Fruit fly (Drosophila melanogaster) whole organism, larva: Measurements from ENCODE around the gene Sse.

ENCODE experiments used
- noc ChIP-seq: fragments of 200-800 bp; sonication (Bioruptor generic); optimal IDR thresholded peaks from 3 replicates; lab custom pipeline; 2019; ENCODE audit warnings: missing biosample characterization, mild to moderate bottlenecking, missing genetic modification characterization, moderate library complexity

Sse gene

DNA sequence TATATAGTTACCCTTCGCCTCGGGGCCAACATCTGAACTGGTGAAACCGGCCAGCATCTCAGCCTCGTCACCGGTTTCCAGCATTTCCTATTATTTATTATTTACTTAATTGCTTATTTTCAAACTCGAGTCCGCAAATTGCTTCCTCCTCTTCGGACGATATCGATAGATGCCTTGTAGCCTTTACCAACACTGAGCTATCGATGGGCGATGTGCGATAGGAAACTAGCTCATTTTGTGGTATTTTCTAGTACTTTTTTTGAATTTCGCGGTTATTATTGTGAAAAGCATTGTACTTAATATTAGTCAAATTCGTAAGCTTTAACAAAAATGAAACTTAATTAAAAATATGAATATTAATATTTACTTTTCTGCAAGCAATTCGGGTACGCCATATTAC lies at the start of gene Sse:
Sse (minus strand) TSS at position 177 of the 400 bp plus-strand sequence.
- TF ChIP-seq noc: no peak

DNA sequence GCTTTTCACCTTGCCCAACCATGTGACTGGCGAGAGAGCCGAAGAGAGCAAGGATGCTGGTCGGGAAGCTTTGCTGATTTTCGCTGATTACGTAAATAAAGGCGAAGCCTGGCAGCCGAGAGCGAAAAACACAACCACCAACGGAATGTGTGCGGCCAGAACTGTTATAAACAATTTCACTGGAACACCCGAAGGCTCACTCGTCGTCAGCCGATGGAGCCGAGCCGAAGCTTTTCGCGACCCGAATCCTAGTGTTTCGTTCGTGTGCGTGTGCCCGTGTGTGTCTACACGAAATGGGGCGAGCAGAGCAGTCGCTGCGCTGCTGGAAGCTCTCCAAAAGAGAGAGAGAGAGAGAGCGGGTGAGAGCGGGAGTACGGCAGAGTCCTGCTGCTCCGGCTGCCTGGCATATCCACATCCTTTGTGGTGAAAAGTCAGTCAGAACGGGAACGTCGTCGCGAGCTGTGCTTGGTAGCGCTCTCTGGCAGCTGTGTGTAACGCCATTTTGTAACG lies 29.0 kb upstream of the Sse start:
- no peak for TF ChIP-seq noc

DNA sequence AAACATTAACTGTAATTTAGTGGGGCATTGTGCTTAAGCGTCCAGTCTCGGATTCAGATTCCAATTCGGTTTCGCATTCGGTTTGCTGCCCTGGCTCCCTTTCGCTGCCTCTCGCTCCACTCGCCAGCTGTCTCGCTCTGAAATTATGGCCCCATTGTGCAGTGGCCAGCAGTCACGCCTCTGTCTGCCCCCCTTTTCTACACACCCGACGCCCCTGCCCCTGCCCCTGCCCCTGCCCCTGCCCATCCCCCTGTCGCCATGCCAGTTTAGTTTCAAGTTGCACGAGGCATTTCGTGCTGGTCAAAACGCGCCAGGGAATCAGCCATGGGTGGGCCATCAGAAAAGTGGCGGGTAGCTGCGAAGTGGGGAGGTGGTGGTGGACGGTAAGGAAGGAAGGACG lies 24.2 kb upstream of the Sse start:
- no peak for TF ChIP-seq noc

DNA sequence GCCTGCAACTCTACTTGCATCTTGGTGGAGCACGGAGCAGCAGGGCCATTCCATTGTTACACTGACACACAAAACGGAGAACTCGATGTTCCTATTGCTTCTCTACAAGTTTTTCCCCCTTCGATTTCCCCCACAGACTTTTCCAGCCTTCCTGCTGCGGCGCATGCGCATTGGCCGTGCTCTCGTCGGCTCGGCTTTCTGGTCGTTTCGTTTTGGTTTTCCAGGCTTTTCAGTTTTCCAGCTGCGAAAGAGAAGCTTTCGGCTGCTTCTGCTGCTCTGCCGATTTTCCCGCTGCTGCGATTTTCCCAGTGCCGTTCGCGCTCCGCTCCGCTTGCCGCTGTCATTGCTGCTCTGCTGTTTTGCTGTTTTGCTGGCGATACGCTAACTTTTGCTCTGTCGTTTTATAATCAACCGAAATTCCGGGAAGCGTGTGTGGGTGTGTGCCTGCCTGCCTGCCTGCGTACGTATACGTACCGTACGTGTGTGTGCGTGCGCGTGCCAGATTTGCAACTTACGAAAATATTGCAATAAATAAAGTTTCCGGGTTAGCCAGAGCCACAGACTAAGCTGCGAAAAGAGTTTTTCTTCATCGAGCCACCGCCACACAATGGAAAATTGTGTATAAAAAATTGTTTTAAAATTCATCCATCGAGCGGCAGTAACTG lies 16.3 kb upstream of the Sse start:
- TF ChIP-seq noc: no peak

DNA sequence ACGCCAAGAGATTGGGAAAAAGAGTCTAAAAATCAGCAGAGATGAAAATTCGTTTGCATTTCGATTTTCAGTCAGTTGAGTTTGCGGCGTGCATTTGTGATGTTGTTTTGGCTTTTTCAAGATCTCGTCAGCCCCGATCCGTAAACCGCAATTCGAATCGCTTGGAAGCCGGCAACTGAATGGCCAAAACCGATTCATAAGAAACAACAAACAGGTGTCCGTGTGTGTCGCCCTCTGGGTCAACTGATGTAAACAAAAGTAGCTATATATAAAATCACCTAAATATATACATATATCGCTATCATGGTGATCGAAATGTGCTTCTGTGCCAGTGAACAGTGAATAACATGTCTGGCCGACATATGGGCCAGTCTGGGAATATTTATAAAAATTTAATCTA lies 4.7 kb upstream of the Sse start:
- no peak for TF ChIP-seq noc

DNA sequence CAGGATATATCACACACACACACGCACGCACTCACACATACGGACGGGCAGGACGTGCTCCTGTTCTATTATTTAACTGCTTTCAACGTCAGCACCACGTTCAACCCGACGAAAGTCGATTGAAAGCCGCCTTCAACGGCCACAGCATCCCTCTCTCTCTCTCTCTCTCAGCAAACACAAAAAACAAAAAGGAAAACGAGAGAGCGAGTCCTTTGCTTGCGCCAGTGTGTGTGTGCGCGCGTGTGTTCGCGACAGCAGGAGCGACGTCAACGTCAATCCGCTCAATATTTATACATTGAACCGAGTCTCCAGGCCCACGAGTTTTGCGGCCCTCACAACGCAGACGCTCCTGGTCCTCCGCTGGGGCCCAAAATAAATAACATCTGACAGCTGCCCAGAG lies 3.4 kb upstream of the Sse start:
- no peak for TF ChIP-seq noc

DNA sequence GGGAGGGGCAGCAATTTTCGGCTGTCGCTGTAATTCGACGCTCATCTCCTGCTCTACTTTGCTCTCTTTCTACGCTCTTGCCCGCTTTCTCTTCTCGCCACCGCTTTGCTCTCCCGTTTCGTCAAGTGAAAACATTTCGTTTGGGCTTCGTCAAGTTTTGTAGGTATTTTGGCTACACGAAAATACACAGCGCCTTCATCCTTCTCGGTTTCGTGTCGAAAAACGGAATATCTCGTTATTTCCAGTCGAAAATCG lies 2.6 kb upstream of the Sse start:
- no peak for TF ChIP-seq noc

DNA sequence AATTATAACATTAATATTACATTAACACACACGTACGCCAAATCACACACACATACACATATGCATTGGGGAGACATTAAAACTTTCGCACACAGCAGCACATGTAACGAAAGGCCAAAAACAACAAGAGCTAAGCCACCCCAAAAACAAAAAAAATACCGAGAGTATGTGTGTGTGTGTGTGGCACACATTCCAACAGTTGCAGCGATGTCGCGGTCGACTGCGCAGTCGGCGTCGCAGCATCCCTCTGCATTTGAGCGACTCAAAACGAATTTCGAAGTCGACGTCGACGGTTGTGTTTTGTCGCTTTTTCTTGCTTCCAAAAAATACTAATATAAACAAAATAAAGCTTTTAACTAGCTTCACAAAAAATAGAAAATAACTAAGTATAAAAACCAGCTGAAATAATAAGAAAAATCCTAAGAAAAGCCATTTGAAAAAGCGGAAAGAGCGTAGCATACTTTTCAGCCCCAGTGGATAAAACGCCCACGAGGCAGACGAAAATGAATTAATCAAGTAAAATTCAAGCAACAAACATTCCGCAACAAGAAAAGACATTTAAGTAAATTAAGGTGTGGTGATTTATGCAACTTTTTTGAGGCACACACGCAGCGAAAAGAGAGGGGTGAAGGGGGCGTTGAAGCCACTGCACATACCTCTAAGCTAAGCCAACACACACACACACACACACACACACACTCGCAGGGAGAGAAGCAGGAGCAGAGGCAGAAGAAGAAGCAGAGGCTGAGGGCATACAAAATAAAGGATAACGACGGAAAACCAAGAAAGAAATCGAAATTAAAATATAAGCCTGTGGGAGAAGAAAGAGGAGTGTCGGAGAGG lies 2.0 kb upstream of the Sse start, which contains the start of gene CG46320:
CG46320 (plus strand) TSS at position 246 of the 843 bp plus-strand sequence.
- no peak for TF ChIP-seq noc

DNA sequence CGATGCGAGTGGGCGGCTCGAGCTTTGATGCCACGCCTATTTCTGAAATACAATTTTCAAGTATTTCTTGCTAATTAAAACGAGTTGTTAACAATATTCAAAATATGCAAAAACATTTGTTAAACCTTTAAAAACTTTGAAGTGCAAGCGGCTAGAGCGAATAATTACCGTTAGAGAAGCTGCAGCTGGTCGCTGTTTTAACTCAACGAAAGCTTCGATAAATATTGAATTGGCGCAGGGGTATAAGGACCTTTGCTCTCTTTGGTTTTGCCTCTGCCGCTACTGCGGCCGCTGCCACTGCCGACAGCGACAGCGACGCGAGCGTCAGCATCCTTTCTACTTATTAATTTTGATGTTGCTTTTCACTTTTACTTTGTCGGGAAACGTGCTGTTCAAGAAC lies 1.2 kb upstream of the Sse start:
- TF ChIP-seq noc: no peak

DNA sequence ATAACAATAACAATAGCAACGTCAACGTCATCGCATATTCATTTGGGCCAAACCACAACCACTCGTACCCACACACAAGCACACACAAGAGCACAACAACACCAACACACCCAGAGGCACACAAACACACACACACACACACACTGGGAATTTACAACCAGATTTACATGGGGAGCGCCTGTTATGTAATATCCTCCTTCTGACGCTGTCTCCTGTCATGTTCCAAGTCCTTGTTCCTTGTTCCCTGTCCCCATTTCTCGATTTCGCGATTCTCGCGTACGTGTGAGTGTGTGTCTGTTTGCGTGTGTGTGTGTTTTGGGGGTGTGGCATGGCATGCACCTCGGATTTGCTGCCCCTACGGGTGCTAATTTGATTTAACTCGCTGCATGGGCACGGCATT lies 3.7 kb downstream of the Sse start:
- TF ChIP-seq noc: no peak

DNA sequence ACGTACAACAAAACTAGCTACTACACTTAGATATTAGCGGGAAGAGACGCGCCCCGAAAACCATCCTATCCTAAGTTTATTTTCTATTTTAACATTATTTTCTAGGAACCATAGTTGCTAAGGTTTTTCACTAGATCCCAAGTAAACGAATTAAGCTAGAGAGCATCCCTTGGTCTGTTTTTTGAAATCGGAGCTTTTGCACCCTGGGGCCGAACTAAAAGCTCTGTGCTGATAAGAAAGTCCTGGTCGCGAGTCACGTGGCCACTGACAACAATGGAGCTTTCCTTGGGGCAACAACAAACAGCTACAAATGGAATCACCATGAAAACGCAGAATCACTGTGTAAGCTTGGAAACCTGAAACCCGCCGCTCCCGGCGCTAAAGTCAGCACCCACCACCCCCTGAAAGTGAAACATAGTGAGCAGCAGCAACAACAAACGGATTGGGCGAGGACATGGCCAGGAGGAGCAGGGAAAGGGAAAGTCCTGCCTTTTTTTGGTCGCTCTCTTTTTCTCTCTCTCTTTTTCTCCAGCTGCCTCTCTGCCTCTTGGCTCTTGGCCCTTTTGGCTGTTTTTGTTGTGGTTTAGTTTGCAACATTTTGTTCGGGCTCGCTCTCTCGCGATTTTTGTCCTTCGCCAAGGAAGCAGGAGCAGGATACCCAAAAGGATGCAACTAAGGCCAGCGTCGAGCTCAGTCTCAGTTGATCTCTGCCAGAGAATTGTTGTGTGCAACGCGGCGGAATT lies 4.7 kb downstream of the Sse start, which contains the start of gene sif:
sif (plus strand) TSS at position 693 of the 743 bp plus-strand sequence.
- TF ChIP-seq noc: no peak

DNA sequence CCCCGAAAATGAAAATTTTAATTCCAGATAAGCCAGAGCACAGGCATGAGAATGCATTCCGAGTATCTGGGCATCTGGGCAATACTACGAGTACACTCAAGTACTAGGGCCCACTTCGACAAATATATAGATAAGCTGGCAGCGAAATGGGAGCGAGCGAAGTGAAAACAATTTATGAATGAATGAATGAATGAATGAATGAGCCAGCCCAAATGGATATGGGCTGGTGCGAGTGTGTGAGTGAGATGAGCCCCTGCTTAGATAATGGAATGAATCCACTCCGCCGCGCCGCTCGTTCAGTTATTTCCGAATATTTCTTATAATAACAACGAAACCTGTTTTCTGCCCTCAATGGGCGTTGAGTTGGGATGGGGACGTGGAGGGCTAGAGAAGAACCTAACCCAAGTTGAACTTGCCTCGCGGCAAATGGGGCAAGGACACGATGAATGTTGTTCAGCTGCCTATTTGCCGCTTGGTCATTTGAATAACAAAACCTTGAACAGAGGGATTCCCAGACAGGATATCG lies 6.2 kb downstream of the Sse start:
- TF ChIP-seq noc: no peak

DNA sequence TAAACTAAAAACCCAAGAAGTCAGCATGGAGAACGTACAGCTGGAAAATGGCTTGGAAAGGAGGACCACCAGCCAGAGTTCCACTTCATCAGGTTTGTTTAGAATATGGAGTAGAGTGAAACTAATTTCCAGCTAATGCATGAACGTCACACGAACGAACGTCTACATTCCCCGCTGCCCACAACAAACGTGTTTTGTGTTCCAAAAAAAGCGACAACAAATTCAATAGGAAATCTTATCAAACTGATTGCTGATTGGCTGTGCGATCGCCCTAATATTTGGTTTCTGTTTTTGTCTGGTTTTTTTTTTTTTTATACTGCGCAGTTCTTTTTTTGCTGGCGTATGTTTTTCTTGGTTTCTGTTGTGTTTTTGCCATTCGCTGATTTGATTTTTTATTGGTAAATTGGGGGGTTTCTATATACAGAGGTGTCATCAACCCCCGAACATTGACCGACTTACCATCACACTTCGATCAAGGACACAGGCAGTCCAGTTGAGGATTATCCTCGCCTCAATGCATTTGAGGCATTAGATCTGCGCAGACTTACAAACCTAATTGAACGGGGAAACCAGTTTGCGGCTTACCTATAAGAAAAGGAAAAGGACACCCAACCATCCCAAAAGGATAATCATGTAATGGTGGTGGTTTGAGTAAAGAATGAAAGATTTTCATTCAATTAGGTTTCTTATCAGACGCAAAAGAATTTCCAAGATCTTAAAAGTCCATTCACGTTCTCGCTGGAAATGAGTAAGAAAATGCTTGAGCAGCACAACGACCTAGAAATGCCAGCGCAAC lies 6.9 kb downstream of the Sse start:
- no peak for TF ChIP-seq noc

DNA sequence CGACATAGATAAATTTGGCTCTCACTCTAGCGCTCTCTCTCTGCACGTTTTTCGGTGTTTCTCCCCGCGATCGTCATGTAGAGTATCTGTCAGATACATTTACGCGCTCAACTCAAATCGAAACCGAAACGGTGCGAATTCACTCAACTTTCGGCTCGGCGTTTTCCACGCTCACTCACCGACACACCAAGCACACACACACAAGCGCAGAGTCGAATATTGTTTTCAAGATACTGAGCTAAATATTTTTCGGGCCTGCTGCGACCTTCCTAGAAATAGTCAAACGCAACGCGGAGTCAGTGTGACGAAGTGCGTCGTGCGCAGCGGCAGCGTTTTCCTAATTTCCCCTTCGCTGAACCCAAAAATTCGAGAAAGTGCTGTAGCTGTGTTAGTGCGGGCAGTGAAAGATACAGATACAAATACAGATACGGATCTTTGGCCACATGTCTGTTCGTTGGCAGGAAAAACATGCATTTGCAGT lies 7.6 kb downstream of the Sse start, which contains the start of gene lin-28:
lin-28 (plus strand) TSS at position 279 of the 481 bp plus-strand sequence.
- no peak for TF ChIP-seq noc

DNA sequence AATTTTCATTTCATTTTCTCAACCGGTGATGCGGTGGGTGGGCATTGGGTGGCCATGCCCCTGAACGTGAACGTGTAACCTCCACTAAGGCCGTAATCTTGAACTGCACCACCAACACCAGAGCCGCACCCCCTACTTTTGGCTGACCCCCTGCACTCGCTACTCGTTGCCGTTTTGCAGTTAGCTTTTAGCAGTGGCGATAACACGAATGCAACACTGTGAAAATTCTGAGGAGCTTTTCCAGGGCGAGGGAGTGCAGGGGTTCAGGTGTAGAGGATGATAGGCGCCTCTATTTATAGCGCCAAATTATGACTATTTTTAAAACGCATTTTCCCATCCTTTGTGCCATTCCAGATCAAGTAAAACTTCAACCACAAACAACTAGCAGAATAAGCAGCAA lies 18.3 kb downstream of the Sse start:
- no peak for TF ChIP-seq noc

DNA sequence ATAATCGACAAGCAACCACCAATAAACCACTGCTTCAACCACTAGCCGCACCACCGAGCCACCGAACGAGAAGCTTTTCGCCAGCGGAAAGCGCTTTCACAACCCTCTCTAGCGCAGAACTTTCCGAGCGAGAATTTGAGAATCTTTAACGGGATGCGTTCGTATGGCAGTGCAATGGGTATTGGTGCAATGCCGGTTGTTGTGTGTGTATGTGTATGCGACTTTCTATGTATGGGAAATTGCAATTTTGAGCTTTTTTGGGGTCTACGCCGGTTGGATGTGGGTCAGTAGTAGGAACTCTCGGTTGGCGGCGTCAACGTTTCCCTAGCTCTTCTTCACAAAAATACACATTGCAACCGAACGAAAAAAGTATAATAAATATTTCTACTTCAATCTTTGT lies 19.2 kb downstream of the Sse start:
- no peak for TF ChIP-seq noc
